Fruit fly (Drosophila melanogaster) whole organism, embryonic: ENCODE results near the gene janA.

Experiments used
- ATbp ChIP-seq: fragments of 200-800 bp; sonication (Bioruptor generic); optimal IDR thresholded peaks from 2 replicates; lab custom pipeline; 2017; ENCODE audit warnings: missing biosample characterization, mild to moderate bottlenecking, missing genetic modification characterization, missing genetic modification reagents
- CG10274 ChIP-seq: fragments of 200-800 bp; sonication (Bioruptor generic); optimal IDR thresholded peaks from 3 replicates; lab custom pipeline; 2017; ENCODE audit warnings: missing biosample characterization, mild to moderate bottlenecking, missing genetic modification characterization
- CG10321 ChIP-seq: fragments of 200-800 bp; sonication (Bioruptor generic); IDR thresholded peaks from 2 replicates; pipeline ENCODE4 v1.3.6; 2022; ENCODE audit warnings: missing biosample characterization, missing genetic modification characterization
- CG11398 ChIP-seq: fragments of 200-800 bp; sonication (Bioruptor generic); optimal IDR thresholded peaks from 2 replicates; lab custom pipeline; 2016; ENCODE audit warnings: missing biosample characterization, missing genetic modification characterization
- CG13894 ChIP-seq: fragments of 200-800 bp; sonication (Bioruptor generic); optimal IDR thresholded peaks from 3 replicates; lab custom pipeline; 2018; ENCODE audit warnings: missing biosample characterization, mild to moderate bottlenecking, missing genetic modification characterization, moderate library complexity
- CG14441 ChIP-seq: fragments of 200-800 bp; sonication (Bioruptor generic); IDR thresholded peaks from 2 replicates; pipeline ENCODE4 v1.3.6; 2022; ENCODE audit warnings: missing biosample characterization, missing genetic modification characterization
- CG16813 ChIP-seq: fragments of 200-800 bp; sonication (Bioruptor generic); IDR thresholded peaks from 3 replicates; pipeline ENCODE4 v1.3.6; 2022; ENCODE audit warnings: missing biosample characterization, missing genetic modification characterization; ENCODE audit not compliant: partially characterized antibody
- CG16863 ChIP-seq: fragments of 200-800 bp; sonication (Bioruptor generic); optimal IDR thresholded peaks from 3 replicates; lab custom pipeline; 2016; ENCODE audit warnings: missing biosample characterization, missing genetic modification characterization
- CG18011 ChIP-seq: fragments of 200-800 bp; sonication (Bioruptor generic); optimal IDR thresholded peaks from 2 replicates; lab custom pipeline; 2017; ENCODE audit warnings: missing biosample characterization, missing genetic modification characterization, mild to moderate bottlenecking, moderate library complexity, missing genotype
- CG31388 ChIP-seq: fragments of 200-800 bp; sonication (Bioruptor generic); optimal IDR thresholded peaks from 2 replicates; lab custom pipeline; 2016; ENCODE audit warnings: missing biosample characterization, missing genetic modification characterization
- CG4360 ChIP-seq: fragments of 200-800 bp; sonication (Bioruptor generic); IDR thresholded peaks from 2 replicates; pipeline ENCODE4 v1.3.6; 2022; ENCODE audit warnings: missing biosample characterization, missing genetic modification characterization
- CG6254 ChIP-seq: fragments of 200-800 bp; sonication (Bioruptor generic); optimal IDR thresholded peaks from 3 replicates; lab custom pipeline; 2017; ENCODE audit warnings: mild to moderate bottlenecking, missing biosample characterization, missing genetic modification reagents, missing genetic modification characterization
- CG6272 ChIP-seq: fragments of 200-800 bp; sonication (Bioruptor generic); IDR thresholded peaks from 2 replicates; pipeline ENCODE4 v1.3.6; 2022; ENCODE audit warnings: missing biosample characterization, missing genetic modification characterization
- CG6683 ChIP-seq: fragments of 200-800 bp; sonication (Bioruptor generic); optimal IDR thresholded peaks from 2 replicates; lab custom pipeline; 2017; ENCODE audit warnings: missing biosample characterization, mild to moderate bottlenecking, missing genetic modification characterization, missing genetic modification reagents
- CG6791 ChIP-seq: fragments of 200-800 bp; sonication (Bioruptor generic); IDR thresholded peaks from 3 replicates; pipeline ENCODE4 v1.3.6; 2022; ENCODE audit warnings: missing biosample characterization, missing genetic modification characterization; ENCODE audit not compliant: partially characterized antibody
- CG7372 ChIP-seq: fragments of 200-800 bp; sonication (Bioruptor generic); IDR thresholded peaks from 2 replicates; pipeline ENCODE4 v1.3.6; 2022; ENCODE audit warnings: missing biosample characterization, missing genetic modification characterization
- CG7928 ChIP-seq: fragments of 200-800 bp; sonication (Bioruptor generic); optimal IDR thresholded peaks from 2 replicates; lab custom pipeline; 2017; ENCODE audit warnings: missing biosample characterization, mild to moderate bottlenecking, missing genetic modification characterization
- CTCF ChIP-seq: fragments of 200-800 bp; sonication (Bioruptor generic); optimal IDR thresholded peaks from 2 replicates; lab custom pipeline; 2017; ENCODE audit warnings: missing biosample characterization, mild to moderate bottlenecking, missing genetic modification characterization, moderate library complexity
- Drgx ChIP-seq: fragments of 200-800 bp; sonication (Bioruptor generic); IDR thresholded peaks from 2 replicates; pipeline ENCODE4 v1.3.6; 2022; ENCODE audit warnings: missing biosample characterization, missing genetic modification characterization
- Ets65A ChIP-seq: fragments of 200-800 bp; sonication (Bioruptor generic); peaks from one replicate; lab custom pipeline; 2016; ENCODE audit warnings: missing biosample characterization, missing genetic modification characterization
- Hr78 ChIP-seq, 2 experiments: fragments of 200-800 bp in 1 of 2; fragments of >200 bp in 1 of 2; sonication (Bioruptor generic) in 1 of 2; optimal IDR thresholded peaks; 2 replicates each; lab custom pipeline; 2017 to 2019; ENCODE audit warnings: missing biosample characterization in 2 of 2, missing genetic modification characterization in 2 of 2, mild to moderate bottlenecking in 1 of 2, moderate library complexity in 1 of 2
- NC2β ChIP-seq: fragments of 200-800 bp; sonication (Bioruptor generic); optimal IDR thresholded peaks from 2 replicates; lab custom pipeline; 2016; ENCODE audit warnings: missing biosample characterization, missing genetic modification characterization
- Pdp1 ChIP-seq, 2 experiments: fragments of 200-800 bp; sonication (Bioruptor generic); optimal IDR thresholded peaks; 3 replicates each; lab custom pipeline; 2016; ENCODE audit warnings: missing biosample characterization in 2 of 2, missing genetic modification characterization in 2 of 2, mild to moderate bottlenecking in 1 of 2, moderate library complexity in 1 of 2
- Sox102F ChIP-seq: fragments of 200-800 bp; sonication (Bioruptor generic); optimal IDR thresholded peaks from 2 replicates; lab custom pipeline; 2018; ENCODE audit warnings: missing biosample characterization, mild to moderate bottlenecking, missing genetic modification characterization, moderate library complexity
- Spps ChIP-seq: fragments of 200-800 bp; sonication (Bioruptor generic); optimal IDR thresholded peaks from 2 replicates; lab custom pipeline; 2018; ENCODE audit warnings: missing biosample characterization, mild to moderate bottlenecking, missing genetic modification characterization
- Ssrp ChIP-seq: fragments of 200-800 bp; sonication (Bioruptor generic); optimal IDR thresholded peaks from 2 replicates; lab custom pipeline; 2018; ENCODE audit warnings: missing biosample characterization, mild to moderate bottlenecking, missing genetic modification characterization, moderate library complexity
- Xrp1 ChIP-seq: fragments of 200-800 bp; sonication (Bioruptor generic); IDR thresholded peaks from 2 replicates; pipeline ENCODE4 v1.3.6; 2022; ENCODE audit warnings: missing biosample characterization, missing genetic modification characterization
- ase ChIP-seq: fragments of 200-800 bp; sonication (Bioruptor generic); IDR thresholded peaks from 3 replicates; pipeline ENCODE4 v1.3.6; 2022; ENCODE audit warnings: missing biosample characterization, missing genetic modification characterization
- bsh ChIP-seq, 2 experiments: fragments of 200-800 bp; sonication (Bioruptor generic); optimal IDR thresholded peaks; 2 replicates each; lab custom pipeline; 2017 to 2018; ENCODE audit warnings: mild to moderate bottlenecking in 2 of 2, missing biosample characterization in 2 of 2, missing genetic modification characterization in 2 of 2, moderate library complexity in 1 of 2
- ci ChIP-seq: fragments of 200-800 bp; sonication (Bioruptor generic); IDR thresholded peaks from 3 replicates; pipeline ENCODE4 v1.3.6; 2022; ENCODE audit warnings: missing biosample characterization, missing genetic modification characterization
- emc ChIP-seq: fragments of 200-800 bp; sonication (Bioruptor generic); optimal IDR thresholded peaks from 2 replicates; lab custom pipeline; 2016; ENCODE audit warnings: missing biosample characterization, missing genetic modification characterization
- ems ChIP-seq: fragments of 200-800 bp; sonication (Bioruptor generic); optimal IDR thresholded peaks from 3 replicates; lab custom pipeline; 2016; ENCODE audit warnings: missing biosample characterization, missing genetic modification characterization
- esg ChIP-seq: fragments of 200-800 bp; sonication (Bioruptor generic); conservative IDR thresholded peaks from 2 replicates; pipeline ENCODE4 v1.3.6; 2022; ENCODE audit warnings: missing biosample characterization, missing genetic modification characterization
- fd96Cb ChIP-seq: fragments of 200-800 bp; sonication (Bioruptor generic); optimal IDR thresholded peaks from 2 replicates; lab custom pipeline; 2018; ENCODE audit warnings: missing biosample characterization, mild to moderate bottlenecking, missing genetic modification characterization, moderate library complexity
- jumu ChIP-seq: fragments of 200-800 bp; sonication (Bioruptor generic); optimal IDR thresholded peaks from 3 replicates; lab custom pipeline; 2016; ENCODE audit warnings: missing biosample characterization, missing genetic modification characterization
- mld ChIP-seq: fragments of 200-800 bp; sonication (Bioruptor generic); IDR thresholded peaks from 3 replicates; pipeline ENCODE4 v1.3.6; 2022; ENCODE audit warnings: missing biosample characterization, missing genetic modification characterization; ENCODE audit not compliant: partially characterized antibody
- nom ChIP-seq: fragments of 200-800 bp; sonication (Bioruptor generic); optimal IDR thresholded peaks from 2 replicates; lab custom pipeline; 2017; ENCODE audit warnings: missing biosample characterization, missing genetic modification characterization, mild to moderate bottlenecking, moderate library complexity, missing genetic modification reagents
- otp ChIP-seq: fragments of 200-800 bp; sonication (Bioruptor generic); IDR thresholded peaks from 3 replicates; pipeline ENCODE4, ENCODE4 v1.3.6; 2022; ENCODE audit warnings: missing biosample characterization, missing genetic modification characterization
- pita ChIP-seq: fragments of 200-800 bp; sonication (Bioruptor generic); optimal IDR thresholded peaks from 2 replicates; lab custom pipeline; 2017; ENCODE audit warnings: missing biosample characterization, mild to moderate bottlenecking, missing genetic modification characterization
- psq ChIP-seq: fragments of 200-800 bp; sonication (Bioruptor generic); optimal IDR thresholded peaks from 2 replicates; lab custom pipeline; 2017; ENCODE audit warnings: missing biosample characterization, missing genetic modification characterization
- sens ChIP-seq: fragments of 200-800 bp; sonication (Bioruptor generic); peaks from one replicate; lab custom pipeline; 2016; ENCODE audit warnings: missing biosample characterization, missing genetic modification characterization
- sima ChIP-seq: fragments of 200-800 bp; sonication (Bioruptor generic); optimal IDR thresholded peaks from 2 replicates; lab custom pipeline; 2016; ENCODE audit warnings: missing biosample characterization, missing genetic modification characterization
- sob ChIP-seq: fragments of 200-800 bp; sonication (Bioruptor generic); IDR thresholded peaks from 2 replicates; pipeline ENCODE4 v1.3.6; 2022; ENCODE audit warnings: missing biosample characterization, missing genetic modification characterization
- sug ChIP-seq: fragments of 200-800 bp; optimal IDR thresholded peaks from 2 replicates; lab custom pipeline; 2019; ENCODE audit warnings: missing biosample characterization, mild to moderate bottlenecking, missing genetic modification characterization, moderate library complexity
- z ChIP-seq: fragments of 200-800 bp; sonication (Bioruptor generic); IDR thresholded peaks from 3 replicates; pipeline ENCODE4 v1.3.6; 2022; ENCODE audit warnings: missing biosample characterization, missing genetic modification characterization

Gene janA

DNA sequence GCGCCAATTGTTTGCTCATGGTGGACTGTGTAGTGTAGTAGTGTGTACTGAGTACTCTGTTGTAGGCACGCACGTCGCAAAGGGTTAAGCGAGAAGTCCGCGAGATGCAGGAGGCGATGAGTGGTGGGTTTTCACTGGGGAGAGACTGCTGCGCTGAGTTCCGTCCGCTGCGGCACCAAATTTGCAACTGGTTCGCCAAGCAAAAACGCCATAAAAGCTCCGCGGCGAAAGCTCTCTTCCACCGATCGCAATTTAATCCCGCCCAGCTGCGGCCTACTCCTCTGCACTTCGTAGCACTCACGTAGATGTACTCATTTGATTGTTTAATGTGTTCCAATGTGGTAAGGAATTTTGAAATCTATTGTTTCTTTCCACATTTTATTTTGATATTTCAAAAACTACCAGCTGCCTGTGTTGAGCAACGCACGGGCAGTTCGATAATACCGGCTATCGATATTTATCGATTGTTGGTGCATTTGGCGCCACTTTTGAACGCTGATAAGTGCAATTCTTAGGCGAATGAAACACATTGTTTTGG is 24.3 kb downstream of the janA start, which contains the start of gene CG7920 (continued):
- peak; percentile 75 for TF ChIP-seq CG16813 (GFP tag; lab: Robert Waterston, UW)
- TF ChIP-seq CG10321 (GFP tag; lab: Robert Waterston, UW): 0 out of 2 replicates have a peak, but pooled peaks have one; percentile 27
- TF ChIP-seq CG31388: no peak
- TF ChIP-seq CG7372 (GFP tag; lab: Robert Waterston, UW): no peak
- TF ChIP-seq CG11398: no peak
- no peak for TF ChIP-seq CG16863 (GFP tag; lab: Kevin White, UChicago)
- no peak for TF ChIP-seq NC2β
- TF ChIP-seq CG13894 (tag; lab: Kevin White, UChicago): peak; percentile 59
- TF ChIP-seq CG6683 (GFP tag; lab: Kevin White, UChicago): no peak
- no peak for TF ChIP-seq Ssrp
- TF ChIP-seq ems (GFP tag; lab: Kevin White, UChicago): peak; percentile 48
- no peak for TF ChIP-seq Sox102F
- TF ChIP-seq CG6272 (GFP tag; lab: Robert Waterston, UW): no peak
- peak; percentile 75 for TF ChIP-seq CTCF (GFP tag; lab: Kevin White, UChicago)
- no peak for TF ChIP-seq CG18011 (GFP tag; lab: Kevin White, UChicago)
- no peak for TF ChIP-seq fd96Cb (tag; lab: Kevin White, UChicago)
- TF ChIP-seq ase: no peak
- peak; percentile 16 for TF ChIP-seq CG10274 (GFP tag; lab: Kevin White, UChicago)
- no peak for TF ChIP-seq pita (GFP tag; lab: Kevin White, UChicago)
- no peak for TF ChIP-seq sima (GFP tag; lab: Kevin White, UChicago)
- no peak for TF ChIP-seq Hr78 (GFP tag; optimal IDR thresholded peaks at IDR 0.05; lab: Kevin White, UChicago)
- no peak for TF ChIP-seq esg (GFP tag; lab: Robert Waterston, UW)
- TF ChIP-seq jumu (GFP tag; lab: Kevin White, UChicago): no peak
- no peak for TF ChIP-seq emc (GFP tag; lab: Kevin White, UChicago)
- no peak for TF ChIP-seq CG14441 (GFP tag; lab: Robert Waterston, UW)
- TF ChIP-seq ATbp (GFP tag; lab: Kevin White, UChicago): no peak
- TF ChIP-seq CG6254 (GFP tag; lab: Kevin White, UChicago): no peak
- no peak for TF ChIP-seq psq (GFP tag; lab: Kevin White, UChicago)
- peak; percentile 13; the same call in 1 of the 3 replicates for TF ChIP-seq mld (GFP tag; lab: Robert Waterston, UW)

DNA sequence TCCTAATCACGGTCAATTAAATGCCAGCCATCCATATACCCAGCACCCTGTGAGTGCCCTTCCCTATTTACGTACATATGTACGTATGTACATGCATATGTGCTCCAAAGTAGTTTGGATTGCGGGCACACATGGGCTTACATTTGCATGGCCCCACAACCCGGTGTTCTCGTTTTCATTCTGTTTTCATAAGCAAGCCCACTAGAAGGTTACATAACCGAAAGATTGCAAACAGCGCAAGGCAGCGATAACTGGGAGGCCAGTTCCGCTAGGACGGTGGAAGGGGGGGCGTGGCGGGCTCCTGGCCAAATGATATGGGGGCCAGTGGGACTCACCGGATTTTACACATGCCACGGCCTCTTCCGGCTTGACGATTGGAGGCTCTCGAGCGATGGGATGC is 24.9 kb downstream of the janA start:
- TF ChIP-seq ci (GFP tag; lab: Robert Waterston, UW) (peak; percentile 21; the same call in 1 of the 3 replicates), Spps (tag; lab: Kevin White, UChicago) (no peak), CG6791 (GFP tag; lab: Robert Waterston, UW) (0 out of 3 replicates have a peak, but pooled peaks have one; percentile 8), CG4360 (no peak), Pdp1 (GFP tag; optimal IDR thresholded peaks at IDR 0.05; lab: Kevin White, UChicago) (peak in 1 of 2 experiments; percentile 91), sob (GFP tag; lab: Robert Waterston, UW) (no peak), Xrp1 (no peak), sug (tag; lab: Kevin White, UChicago) (peak; percentile 31)
- TF ChIP-seq, all 482 proteins: peak for 4

DNA sequence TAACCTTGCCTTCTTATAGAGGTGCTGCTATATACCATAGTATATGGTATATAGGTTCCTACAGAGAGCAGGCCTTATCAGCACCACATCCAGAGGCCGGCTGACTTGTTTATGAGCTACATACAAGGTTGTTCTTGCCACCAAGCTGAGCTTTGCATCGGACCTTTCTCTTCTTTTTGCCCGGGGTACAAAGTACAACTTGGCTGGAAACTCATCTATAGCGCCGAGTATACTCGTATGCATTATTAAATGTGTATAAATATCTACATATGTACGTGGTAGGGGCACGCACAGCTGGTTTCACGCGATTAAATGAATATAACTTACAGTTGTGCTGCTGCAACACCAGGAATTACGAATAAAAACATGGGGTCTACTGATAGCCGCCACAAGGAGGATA is 25.4 kb downstream of the janA start:
- TF ChIP-seq Drgx (GFP tag; lab: Robert Waterston, UW) (peak; percentile 66), bsh (GFP tag; optimal IDR thresholded peaks at IDR 0.05; lab: Kevin White, UChicago) (peak in 1 of 2 experiments; percentile 67), sens (GFP tag; lab: Kevin White, UChicago) (peak; percentile 33), otp (GFP tag; lab: Robert Waterston, UW) (no peak), Ets65A (GFP tag; lab: Kevin White, UChicago) (peak; percentile 40), ci (GFP tag; lab: Robert Waterston, UW) (no peak), z (no peak), nom (GFP tag; lab: Kevin White, UChicago) (peak; percentile 98), CG7928 (no peak)
